Worm (Caenorhabditis elegans): Measurements from ENCODE around the gene cyp-33C5.
A peak's percentile ranks its signal among the peaks of the same experiment; 100 is the strongest.

Gene cyp-33C5

ce11 chrV:2251774-2252173 is 7.0 kb downstream of the cyp-33C5 start:
- TF ChIP-seq pqm-1 (tag; optimal IDR thresholded peaks at IDR 0.05) (peak; percentile 13), hmg-11 (tag; optimal IDR thresholded peaks at IDR 0.05) (no peak), elt-2 (tag; optimal IDR thresholded peaks at IDR 0.05) (peak; percentile 55)

DNA sequence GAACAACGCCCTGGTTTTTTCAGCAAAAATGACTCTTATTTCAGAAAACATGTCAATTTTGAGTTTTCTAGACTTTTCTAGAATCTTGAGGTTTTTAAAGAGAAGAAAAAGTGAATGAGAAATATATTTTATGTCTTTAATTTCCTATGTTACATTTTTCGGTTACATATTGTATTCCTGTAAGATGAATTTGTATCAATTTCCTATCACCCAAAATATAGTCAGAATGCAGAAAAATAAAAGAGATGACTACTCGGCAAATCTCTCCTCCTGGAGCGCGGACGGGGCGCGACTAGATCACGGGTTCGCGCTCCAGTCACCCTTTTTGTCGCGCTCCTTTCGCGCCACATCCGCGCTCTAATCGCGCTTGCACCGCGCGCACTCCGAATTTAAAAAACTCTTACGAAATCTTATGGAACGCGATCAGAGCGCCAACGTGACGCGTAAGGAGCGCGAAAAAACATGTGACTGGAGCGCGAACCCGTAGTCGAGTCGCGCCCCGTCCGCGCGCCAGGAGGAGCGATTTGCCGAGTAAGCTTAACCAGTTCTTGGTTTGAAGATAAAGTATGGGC is 9.8 kb downstream of the cyp-33C5 start, which contains the start of gene str-253:
str-253 (minus strand) TSS at position 51 of the 572 bp plus-strand sequence.
- TF ChIP-seq elt-2 (tag; optimal IDR thresholded peaks at IDR 0.05) (no peak), zag-1 (tag; optimal IDR thresholded peaks at IDR 0.05) (no peak), nhr-237 (tag; optimal IDR thresholded peaks at IDR 0.05) (no peak), ceh-28 (tag; optimal IDR thresholded peaks at IDR 0.05) (no peak), nhr-43 (tag; optimal IDR thresholded peaks at IDR 0.05; ENCODE audit: poor library complexity, severe bottlenecking) (no peak), ama-1 (optimal IDR thresholded peaks at IDR 0.05) (no peak), egl-5 (tag; optimal IDR thresholded peaks at IDR 0.05) (no peak), ceh-16 (tag; optimal IDR thresholded peaks at IDR 0.05) (no peak), lin-15B (tag; optimal IDR thresholded peaks at IDR 0.05) (no peak), pha-4 (tag; optimal IDR thresholded peaks at IDR 0.05) (no peak), snpc-4 (tag; optimal IDR thresholded peaks at IDR 0.05) (no peak), nhr-67 (tag; optimal IDR thresholded peaks at IDR 0.05) (no peak), hmg-11 (tag; optimal IDR thresholded peaks at IDR 0.05) (no peak), R02D3.7 (tag; optimal IDR thresholded peaks at IDR 0.05) (no peak), elt-1 (tag; optimal IDR thresholded peaks at IDR 0.05) (no peak), ceh-82 (tag; optimal IDR thresholded peaks at IDR 0.05) (no peak), unc-39 (tag; optimal IDR thresholded peaks at IDR 0.05) (no peak), nfya-1 (tag; optimal IDR thresholded peaks at IDR 0.05; ENCODE audit: insufficient read depth) (no peak), mml-1 (tag; optimal IDR thresholded peaks at IDR 0.05) (no peak), nhr-11 (tag; optimal IDR thresholded peaks at IDR 0.05) (no peak)

ce11 chrV:2255191-2255590 is 10.4 kb downstream of the cyp-33C5 start, which contains the start of gene F41B5.1:
Gene F41B5.1, plus strand, starts transcription at chrV:2255533.
- TF ChIP-seq hmg-11 (tag; optimal IDR thresholded peaks at IDR 0.05): peak; percentile 15

ce11 chrV:2259750-2260149 is 14.9 kb downstream of the cyp-33C5 start, which contains the start of gene nhr-182:
Gene nhr-182, minus strand, starts transcription at chrV:2259927.
- TF ChIP-seq pha-4 (tag; optimal IDR thresholded peaks at IDR 0.05) (peak; percentile 83), nhr-67 (tag; optimal IDR thresholded peaks at IDR 0.05) (no peak), nhr-25 (tag; optimal IDR thresholded peaks at IDR 0.05) (no peak), nhr-23 (tag; optimal IDR thresholded peaks at IDR 0.05) (peak; percentile 3), lsy-12 (tag; optimal IDR thresholded peaks at IDR 0.05) (no peak), hmg-11 (tag; optimal IDR thresholded peaks at IDR 0.05) (no peak), elt-1 (tag; optimal IDR thresholded peaks at IDR 0.05) (no peak), fkh-10 (GFP tag; optimal IDR thresholded peaks at IDR 0.05) (no peak), ceh-82 (tag; optimal IDR thresholded peaks at IDR 0.05) (no peak), aly-2 (tag; optimal IDR thresholded peaks at IDR 0.05) (no peak), nfya-1 (tag; optimal IDR thresholded peaks at IDR 0.05; ENCODE audit: insufficient read depth) (peak; percentile 16), eor-1 (tag; optimal IDR thresholded peaks at IDR 0.05) (no peak), fos-1 (tag; optimal IDR thresholded peaks at IDR 0.05) (no peak), nhr-43 (tag; optimal IDR thresholded peaks at IDR 0.05; ENCODE audit: poor library complexity, severe bottlenecking) (no peak), nhr-11 (tag; optimal IDR thresholded peaks at IDR 0.05) (no peak), egl-5 (tag; optimal IDR thresholded peaks at IDR 0.05) (no peak), jun-1 (tag; optimal IDR thresholded peaks at IDR 0.05) (no peak), elt-2 (tag; optimal IDR thresholded peaks at IDR 0.05) (peak; percentile 28), daf-12 (tag; optimal IDR thresholded peaks at IDR 0.05) (no peak), skn-1 (tag; optimal IDR thresholded peaks at IDR 0.05) (peak; percentile 89), elt-3 (tag; optimal IDR thresholded peaks at IDR 0.05) (no peak), snpc-4 (tag; optimal IDR thresholded peaks at IDR 0.05) (no peak), mdl-1 (tag; optimal IDR thresholded peaks at IDR 0.05) (no peak), unc-39 (tag; optimal IDR thresholded peaks at IDR 0.05) (no peak), sea-2 (GFP tag; optimal IDR thresholded peaks at IDR 0.05) (no peak)

- TF ChIP-seq ztf-11 (tag; optimal IDR thresholded peaks at IDR 0.05) (no peak), unc-39 (tag; optimal IDR thresholded peaks at IDR 0.05) (no peak), daf-12 (tag; optimal IDR thresholded peaks at IDR 0.05) (no peak), elt-2 (tag; optimal IDR thresholded peaks at IDR 0.05) (no peak), elt-3 (tag; optimal IDR thresholded peaks at IDR 0.05) (no peak), nhr-23 (tag; optimal IDR thresholded peaks at IDR 0.05) (no peak), nhr-28 (tag; optimal IDR thresholded peaks at IDR 0.05) (no peak), elt-1 (tag; optimal IDR thresholded peaks at IDR 0.05) (no peak), mdl-1 (tag; optimal IDR thresholded peaks at IDR 0.05) (no peak), ceh-9 (tag; optimal IDR thresholded peaks at IDR 0.05) (no peak), tbx-2 (tag; optimal IDR thresholded peaks at IDR 0.05) (no peak)
These were observed 15.9 kb downstream of the cyp-33C5 start, which contains the start of gene F41B5.12 for ce11 chrV:2260660-2261059. Gene F41B5.12, plus strand, starts transcription at chrV:2260960.
